Worm (Caenorhabditis elegans): ENCODE data around the gene F21C10.10.

DNA sequence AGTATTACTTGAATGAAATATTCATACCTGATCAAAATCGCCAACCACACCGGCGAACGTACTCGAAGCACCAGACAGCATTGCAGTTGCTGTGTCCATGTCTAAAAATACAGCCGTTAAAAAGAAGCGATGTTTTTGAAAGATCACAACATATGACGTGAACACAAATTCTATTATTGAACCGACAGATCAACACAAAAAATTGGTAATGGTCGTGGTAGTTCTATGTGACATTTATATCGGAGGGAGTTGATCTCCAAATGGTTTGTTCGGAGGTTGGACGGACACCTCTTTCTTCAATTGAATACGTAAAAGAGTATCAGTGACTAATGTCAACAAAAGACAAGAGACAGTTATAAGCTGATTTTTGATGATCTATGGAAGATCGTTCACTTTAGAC is 45.2 kb downstream of the F21C10.10 start, which contains the start of gene pitr-3:
- TF ChIP-seq jun-1 (tag; optimal IDR thresholded peaks at IDR 0.05): no peak
- no peak for TF ChIP-seq ztf-11 (tag; optimal IDR thresholded peaks at IDR 0.05)
- no peak for TF ChIP-seq pqm-1 (tag; optimal IDR thresholded peaks at IDR 0.05)
- TF ChIP-seq unc-39 (tag; optimal IDR thresholded peaks at IDR 0.05): no peak
- no peak for TF ChIP-seq ztf-4 (tag; optimal IDR thresholded peaks at IDR 0.05)
- TF ChIP-seq ceh-82 (tag; optimal IDR thresholded peaks at IDR 0.05): no peak
- TF ChIP-seq elt-1 (tag; optimal IDR thresholded peaks at IDR 0.05): no peak
- no peak for TF ChIP-seq nhr-76 (tag; optimal IDR thresholded peaks at IDR 0.05)
- no peak for TF ChIP-seq pha-4 (tag; optimal IDR thresholded peaks at IDR 0.05)
- no peak for TF ChIP-seq nhr-28 (tag; optimal IDR thresholded peaks at IDR 0.05)
- no peak for TF ChIP-seq ama-1 (optimal IDR thresholded peaks at IDR 0.05)
- TF ChIP-seq nhr-11 (tag; optimal IDR thresholded peaks at IDR 0.05): no peak
- no peak for TF ChIP-seq fos-1 (tag; optimal IDR thresholded peaks at IDR 0.05)
- no peak for TF ChIP-seq fkh-10 (GFP tag; optimal IDR thresholded peaks at IDR 0.05)
